Worm (Caenorhabditis elegans) whole organism, midembryonic: ENCODE results near the gene rps-13.

ENCODE experiments used
- T22C8.4 ChIP-seq: fragments of 200-800 bp; sonication (Bioruptor generic); IDR thresholded peaks from 2 replicates; pipeline ENCODE4 v1.3.6; 2022; ENCODE audit warnings: missing genetic modification characterization, missing compliant biosample characterization
- cog-1 ChIP-seq: sonication (generic microtip); optimal IDR thresholded peaks from 2 replicates; lab custom pipeline; 2016; ENCODE audit warnings: missing genetic modification characterization, missing compliant biosample characterization
- ztf-29 ChIP-seq: fragments of 200-800 bp; sonication (Bioruptor generic); IDR thresholded peaks from 2 replicates; pipeline ENCODE4 v1.3.6; 2022; ENCODE audit warnings: missing genetic modification reagents, missing genetic modification characterization, missing compliant biosample characterization

- no peak for TF ChIP-seq T22C8.4 (GFP tag; lab: Robert Waterston, UW)
- TF ChIP-seq cog-1 (tag; lab: Kevin White, UChicago): no peak
- no peak for TF ChIP-seq ztf-29 (GFP tag; lab: Robert Waterston, UW)
These were observed 40.4 kb downstream of the rps-13 start for ce11 chrIII:6334364-6334763.
